Fruit fly (Drosophila melanogaster) whole organism, prepupa: ENCODE data around the gene Dnali1.

ENCODE experiments used
- Blimp-1 ChIP-seq: fragments of 200-800 bp; sonication (Bioruptor generic); optimal IDR thresholded peaks from 3 replicates; lab custom pipeline; 2017; ENCODE audit warnings: missing biosample characterization, missing genetic modification characterization, mild to moderate bottlenecking, moderate library complexity, missing genetic modification reagents
- CG10669 ChIP-seq: fragments of 200-800 bp; sonication (Bioruptor generic); optimal IDR thresholded peaks from 3 replicates; lab custom pipeline; 2018; ENCODE audit warnings: missing biosample characterization, mild to moderate bottlenecking, missing genetic modification characterization, moderate library complexity
- CG15336 ChIP-seq: fragments of 200-800 bp; sonication (Bioruptor generic); IDR thresholded peaks from 2 replicates; pipeline ENCODE4 v1.3.6; 2022; ENCODE audit warnings: missing biosample characterization, missing genetic modification characterization
- CG1621 ChIP-seq: fragments of 200-800 bp; sonication (Bioruptor generic); optimal IDR thresholded peaks from 3 replicates; lab custom pipeline; 2018; ENCODE audit warnings: missing biosample characterization, mild to moderate bottlenecking, missing genetic modification characterization
- CG16779 ChIP-seq: fragments of 200-800 bp; sonication (Bioruptor generic); optimal IDR thresholded peaks from 3 replicates; lab custom pipeline; 2017; ENCODE audit warnings: missing biosample characterization, mild to moderate bottlenecking, missing genetic modification characterization
- CG3032 ChIP-seq: fragments of 200-800 bp; optimal IDR thresholded peaks from 2 replicates; lab custom pipeline; 2019; ENCODE audit warnings: missing biosample characterization, mild to moderate bottlenecking, missing genetic modification characterization, moderate library complexity
- CG31627 ChIP-seq: fragments of 200-800 bp; sonication (Bioruptor generic); optimal IDR thresholded peaks from 3 replicates; lab custom pipeline; 2016; ENCODE audit warnings: missing biosample characterization, missing genetic modification characterization
- CG32006 ChIP-seq: fragments of 200-800 bp; sonication (Bioruptor generic); optimal IDR thresholded peaks from 3 replicates; lab custom pipeline; 2017; ENCODE audit warnings: missing biosample characterization, mild to moderate bottlenecking, missing genetic modification characterization
- CG34406 ChIP-seq: fragments of 200-800 bp; sonication (Bioruptor generic); optimal IDR thresholded peaks from 3 replicates; lab custom pipeline; 2016; ENCODE audit warnings: missing biosample characterization, missing genetic modification characterization
- CG3919 ChIP-seq: fragments of 200-800 bp; sonication (Bioruptor generic); optimal IDR thresholded peaks from 3 replicates; lab custom pipeline; 2016; ENCODE audit warnings: missing biosample characterization, missing genetic modification characterization
- CG4318 ChIP-seq: fragments of 200-800 bp; sonication (Bioruptor generic); optimal IDR thresholded peaks from 3 replicates; lab custom pipeline; 2017; ENCODE audit warnings: missing biosample characterization, mild to moderate bottlenecking, missing genetic modification characterization
- CG6163 ChIP-seq: fragments of 200-800 bp; sonication (Bioruptor generic); IDR thresholded peaks from 3 replicates; pipeline ENCODE4 v1.3.6; 2022; ENCODE audit warnings: missing biosample characterization, missing genetic modification characterization
- CG6276 ChIP-seq: fragments of 200-800 bp; sonication (Bioruptor generic); optimal IDR thresholded peaks from 2 replicates; lab custom pipeline; 2017; ENCODE audit warnings: missing biosample characterization, mild to moderate bottlenecking, missing genetic modification characterization
- CG6808 ChIP-seq: fragments of 200-800 bp; sonication (Bioruptor generic); optimal IDR thresholded peaks from 3 replicates; lab custom pipeline; 2017; ENCODE audit warnings: missing biosample characterization, missing genetic modification characterization, mild to moderate bottlenecking, moderate library complexity, missing genetic modification reagents
- CG6854 ChIP-seq: fragments of 200-800 bp; sonication (Bioruptor generic); optimal IDR thresholded peaks from 2 replicates; lab custom pipeline; 2017; ENCODE audit warnings: missing biosample characterization, mild to moderate bottlenecking, missing genetic modification characterization
- CG8119 ChIP-seq: fragments of 200-800 bp; sonication (Bioruptor generic); IDR thresholded peaks from 3 replicates; pipeline ENCODE4 v1.3.6; 2022; ENCODE audit warnings: missing biosample characterization, missing genetic modification characterization
- CG8632 ChIP-seq: fragments of 200-800 bp; sonication (Bioruptor generic); optimal IDR thresholded peaks from 3 replicates; lab custom pipeline; 2016; ENCODE audit warnings: missing biosample characterization, missing genetic modification characterization
- CG9139 ChIP-seq: fragments of 200-800 bp; sonication (Bioruptor generic); optimal IDR thresholded peaks from 3 replicates; lab custom pipeline; 2017; ENCODE audit warnings: missing biosample characterization, mild to moderate bottlenecking, missing genetic modification characterization
- Eip75B ChIP-seq: fragments of 200-800 bp; sonication (Bioruptor generic); optimal IDR thresholded peaks from 3 replicates; lab custom pipeline; 2016; ENCODE audit warnings: missing biosample characterization, missing genetic modification characterization
- Eip78C ChIP-seq: fragments of 200-800 bp; sonication (Bioruptor generic); peaks from one replicate; lab custom pipeline; 2016; ENCODE audit warnings: missing biosample characterization, missing genetic modification characterization
- Eip93F ChIP-seq: fragments of 200-800 bp; sonication (Bioruptor generic); optimal IDR thresholded peaks from 2 replicates; lab custom pipeline; 2016; ENCODE audit warnings: missing biosample characterization, mild to moderate bottlenecking, missing genetic modification characterization
- Ets21C ChIP-seq: fragments of 200-800 bp; sonication (Bioruptor generic); optimal IDR thresholded peaks from 3 replicates; lab custom pipeline; 2016; ENCODE audit warnings: missing biosample characterization, missing genetic modification characterization
- Hr39 ChIP-seq: fragments of 200-800 bp; sonication (Bioruptor generic); optimal IDR thresholded peaks from 2 replicates; lab custom pipeline; 2016; ENCODE audit warnings: missing biosample characterization, missing genetic modification characterization
- Hr4 ChIP-seq: fragments of 200-800 bp; sonication (Bioruptor generic); optimal IDR thresholded peaks from 3 replicates; lab custom pipeline; 2016; ENCODE audit warnings: missing biosample characterization, missing genetic modification characterization
- Lpt ChIP-seq: fragments of 200-800 bp; sonication (Bioruptor generic); optimal IDR thresholded peaks from 3 replicates; lab custom pipeline; 2016; ENCODE audit warnings: missing biosample characterization, missing genetic modification characterization
- Met ChIP-seq: fragments of 200-800 bp; sonication (Bioruptor generic); optimal IDR thresholded peaks from 3 replicates; lab custom pipeline; 2016; ENCODE audit warnings: missing biosample characterization, missing genetic modification characterization
- OdsH ChIP-seq: fragments of 200-800 bp; sonication (Bioruptor generic); optimal IDR thresholded peaks from 3 replicates; lab custom pipeline; 2016; ENCODE audit warnings: missing biosample characterization, missing genetic modification characterization
- Smox ChIP-seq: fragments of 200-800 bp; sonication (Bioruptor generic); optimal IDR thresholded peaks from 3 replicates; lab custom pipeline; 2016; ENCODE audit warnings: missing biosample characterization, missing genetic modification characterization
- Sox102F ChIP-seq: fragments of 200-800 bp; sonication (Bioruptor generic); optimal IDR thresholded peaks from 2 replicates; lab custom pipeline; 2016; ENCODE audit warnings: missing biosample characterization, mild to moderate bottlenecking, missing genetic modification characterization
- Sox14 ChIP-seq: fragments of 200-800 bp; sonication (Bioruptor generic); optimal IDR thresholded peaks from 3 replicates; lab custom pipeline; 2016; ENCODE audit warnings: missing biosample characterization, missing genetic modification characterization
- Sox15 ChIP-seq: fragments of 200-800 bp; sonication (Bioruptor generic); optimal IDR thresholded peaks from 3 replicates; lab custom pipeline; 2016; ENCODE audit warnings: missing biosample characterization, missing genetic modification characterization
- achi ChIP-seq: fragments of 200-800 bp; sonication (Bioruptor generic); optimal IDR thresholded peaks from 3 replicates; lab custom pipeline; 2016; ENCODE audit warnings: missing biosample characterization, missing genetic modification characterization
- acj6 ChIP-seq: fragments of 200-800 bp; sonication (Bioruptor generic); optimal IDR thresholded peaks from 3 replicates; lab custom pipeline; 2016; ENCODE audit warnings: missing biosample characterization, missing genetic modification characterization
- dsx ChIP-seq: fragments of 200-800 bp; optimal IDR thresholded peaks from 3 replicates; lab custom pipeline; 2019; ENCODE audit warnings: missing biosample characterization, mild to moderate bottlenecking, missing genetic modification characterization, moderate library complexity; ENCODE audit not compliant: poor library complexity, severe bottlenecking
- eg ChIP-seq: fragments of 200-800 bp; sonication (Bioruptor generic); IDR thresholded peaks from 3 replicates; pipeline ENCODE4 v1.3.6; 2022; ENCODE audit warnings: missing biosample characterization, missing genetic modification characterization
- esn ChIP-seq: fragments of 200-800 bp; sonication (Bioruptor generic); optimal IDR thresholded peaks from 2 replicates; lab custom pipeline; 2016; ENCODE audit warnings: missing biosample characterization, mild to moderate bottlenecking, missing genetic modification characterization, moderate library complexity
- fd59A ChIP-seq: fragments of 200-800 bp; sonication (Bioruptor generic); optimal IDR thresholded peaks from 2 replicates; lab custom pipeline; 2017; ENCODE audit warnings: missing biosample characterization, mild to moderate bottlenecking, missing genetic modification characterization, missing genetic modification reagents
- fd85E ChIP-seq: fragments of 200-800 bp; sonication (Bioruptor generic); optimal IDR thresholded peaks from 3 replicates; lab custom pipeline; 2016; ENCODE audit warnings: missing biosample characterization, missing genetic modification characterization
- fkh ChIP-seq: fragments of 200-800 bp; sonication (Bioruptor generic); optimal IDR thresholded peaks from 3 replicates; lab custom pipeline; 2017; ENCODE audit warnings: missing biosample characterization, mild to moderate bottlenecking, missing genetic modification characterization, moderate library complexity
- lz ChIP-seq: fragments of 200-800 bp; sonication (Bioruptor generic); optimal IDR thresholded peaks from 3 replicates; lab custom pipeline; 2016; ENCODE audit warnings: missing biosample characterization, missing genetic modification characterization
- pdm3 ChIP-seq: fragments of 200-800 bp; sonication (Bioruptor generic); optimal IDR thresholded peaks from 3 replicates; lab custom pipeline; 2016; ENCODE audit warnings: missing biosample characterization, missing genetic modification characterization
- salr ChIP-seq, 2 experiments: fragments of 200-800 bp; sonication (Bioruptor generic); optimal IDR thresholded peaks; 3 replicates each; lab custom pipeline; 2016 to 2018; ENCODE audit warnings: missing biosample characterization in 2 of 2, missing genetic modification characterization in 2 of 2, mild to moderate bottlenecking in 1 of 2
- spab ChIP-seq: fragments of 200-800 bp; sonication (Bioruptor generic); optimal IDR thresholded peaks from 2 replicates; lab custom pipeline; 2017; ENCODE audit warnings: missing biosample characterization, mild to moderate bottlenecking, missing genetic modification characterization, missing genetic modification reagents
- ss ChIP-seq, 2 experiments: fragments of 200-800 bp; sonication (Bioruptor generic); optimal IDR thresholded peaks; 2 replicates in 1 of 2; 3 replicates in 1 of 2; lab custom pipeline; 2017 to 2018; ENCODE audit warnings: mild to moderate bottlenecking in 2 of 2, missing biosample characterization in 2 of 2, missing genetic modification characterization in 2 of 2, moderate library complexity in 1 of 2
- svp ChIP-seq: fragments of 200-800 bp; sonication (Bioruptor generic); peaks from one replicate; lab custom pipeline; 2016; ENCODE audit warnings: missing biosample characterization, missing genetic modification characterization
- topi ChIP-seq: fragments of 200-800 bp; sonication (Bioruptor generic); optimal IDR thresholded peaks from 3 replicates; lab custom pipeline; 2016; ENCODE audit warnings: missing biosample characterization, missing genetic modification characterization
- vri ChIP-seq: fragments of 200-800 bp; sonication (Bioruptor generic); optimal IDR thresholded peaks from 3 replicates; lab custom pipeline; 2016; ENCODE audit warnings: missing biosample characterization, mild to moderate bottlenecking, missing genetic modification characterization

Gene Dnali1

DNA sequence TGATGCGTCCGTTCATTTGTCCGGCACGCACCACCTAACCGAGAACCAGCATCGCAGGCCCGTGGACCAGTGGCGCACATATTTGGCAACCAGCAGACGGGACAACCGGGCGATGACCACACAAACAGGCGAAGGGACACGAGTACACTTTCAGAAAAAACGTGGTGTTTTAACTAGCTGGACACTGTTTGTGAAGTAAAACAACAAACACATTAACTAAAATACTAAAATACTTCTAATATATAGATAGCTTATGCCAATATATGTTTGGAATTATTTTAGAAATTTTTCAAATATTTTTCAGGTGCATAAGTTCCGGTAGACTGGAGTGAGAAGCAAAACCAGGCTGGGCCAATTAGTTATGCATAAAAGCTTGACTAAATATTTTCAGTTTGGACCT lies 9.8 kb upstream of the Dnali1 start (continued):
- no peak for TF ChIP-seq CG6854
- no peak for TF ChIP-seq OdsH (GFP tag; lab: Kevin White, UChicago)
- TF ChIP-seq Hr39 (GFP tag; lab: Kevin White, UChicago) = peak; percentile 23
- TF ChIP-seq CG16779 (tag; lab: Kevin White, UChicago) = no peak
- no peak for TF ChIP-seq ss (GFP tag; optimal IDR thresholded peaks at IDR 0.05; lab: Kevin White, UChicago)

DNA sequence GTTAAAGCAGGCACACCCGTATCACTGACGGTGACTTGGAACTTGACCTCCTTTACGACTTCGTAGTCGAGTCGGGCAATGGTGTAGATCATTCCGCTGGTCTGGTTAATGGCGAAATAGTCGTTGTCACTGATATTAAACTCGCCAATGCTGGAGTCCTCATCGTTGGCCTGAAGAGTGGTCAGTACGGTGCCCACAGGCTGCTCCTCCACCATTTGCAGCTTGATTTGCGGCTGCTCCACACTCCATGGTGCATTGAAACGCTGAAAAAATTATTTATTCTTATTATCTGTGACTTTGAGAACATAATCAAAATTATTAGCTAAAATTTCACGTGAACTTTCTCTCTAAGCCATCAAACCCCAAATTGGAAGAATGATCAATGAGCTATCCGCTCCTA lies 4.2 kb upstream of the Dnali1 start, which contains the start of gene CG34307:
Gene CG34307, plus strand, starts transcription at position 301 of the 400 bp plus-strand sequence.
- TF ChIP-seq CG3032 (tag; lab: Kevin White, UChicago) = no peak
- peak; percentile 43 for TF ChIP-seq svp

DNA sequence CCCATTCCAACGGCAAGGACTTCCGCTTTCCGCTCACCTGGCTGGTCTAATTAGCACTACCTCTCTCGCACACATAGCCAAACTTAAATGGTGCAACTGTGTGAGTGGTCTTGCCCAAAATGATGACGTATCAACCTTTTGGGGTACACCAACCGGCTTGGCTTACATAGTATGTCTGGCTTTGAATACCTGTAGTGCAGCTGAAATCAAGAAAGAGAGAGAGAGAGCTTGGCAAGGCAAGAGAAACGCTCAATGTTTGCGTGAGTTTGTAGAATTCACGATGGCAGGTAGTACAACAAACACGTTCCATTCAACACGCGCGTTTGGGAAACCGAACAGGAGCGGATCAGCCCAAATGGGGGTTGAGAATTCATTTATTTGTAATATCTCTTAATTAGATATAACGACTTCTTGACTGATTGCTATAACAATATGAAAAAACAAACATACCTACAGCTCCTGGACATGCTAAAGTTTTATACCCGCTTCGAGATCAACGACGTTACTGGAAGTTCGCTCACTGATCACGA lies 5.0 kb downstream of the Dnali1 start:
- TF ChIP-seq spab (no peak), Ets21C (GFP tag; lab: Kevin White, UChicago) (peak; percentile 19), acj6 (GFP tag; lab: Kevin White, UChicago) (no peak), CG31627 (GFP tag; lab: Kevin White, UChicago) (peak; percentile 61), CG3919 (GFP tag; lab: Kevin White, UChicago) (no peak), CG1621 (tag; lab: Kevin White, UChicago) (no peak), lz (GFP tag; lab: Kevin White, UChicago) (peak; percentile 68), achi (GFP tag; lab: Kevin White, UChicago) (no peak), Lpt (no peak), CG34406 (GFP tag; lab: Kevin White, UChicago) (no peak), CG10669 (GFP tag; lab: Kevin White, UChicago) (no peak), Eip75B (GFP tag; lab: Kevin White, UChicago) (no peak), CG3032 (tag; lab: Kevin White, UChicago) (no peak), topi (GFP tag; lab: Kevin White, UChicago) (peak; percentile 71), fd85E (no peak), Sox14 (GFP tag; lab: Kevin White, UChicago) (no peak), salr (GFP tag; optimal IDR thresholded peaks at IDR 0.05; lab: Kevin White, UChicago) (peak in 1 of 2 experiments; percentile 24), CG8632 (GFP tag; lab: Kevin White, UChicago) (peak; percentile 3), CG6854 (no peak), fkh (GFP tag; lab: Kevin White, UChicago) (no peak), Sox102F (GFP tag; lab: Kevin White, UChicago) (peak; percentile 54), Sox15 (GFP tag; lab: Kevin White, UChicago) (no peak), CG4318 (GFP tag; lab: Kevin White, UChicago) (no peak), Hr39 (GFP tag; lab: Kevin White, UChicago) (peak; percentile 42), CG6808 (GFP tag; lab: Kevin White, UChicago) (no peak), CG6276 (GFP tag; lab: Kevin White, UChicago) (no peak), fd59A (no peak), CG9139 (GFP tag; lab: Kevin White, UChicago) (no peak), Smox (GFP tag; lab: Kevin White, UChicago) (peak; percentile 59), Hr4 (GFP tag; lab: Kevin White, UChicago) (peak; percentile 67), esn (GFP tag; lab: Kevin White, UChicago) (no peak), pdm3 (no peak), CG6163 (GFP tag; lab: Robert Waterston, UW) (peak; percentile 67), OdsH (GFP tag; lab: Kevin White, UChicago) (no peak), Eip93F (no peak), vri (GFP tag; lab: Kevin White, UChicago) (no peak), CG32006 (GFP tag; lab: Kevin White, UChicago) (no peak), CG15336 (peak; percentile 29; the same call in 1 of the 2 replicates), Blimp-1 (GFP tag; lab: Kevin White, UChicago) (no peak), Eip78C (GFP tag; lab: Kevin White, UChicago) (peak; percentile 80), eg (GFP tag; lab: Robert Waterston, UW) (peak; percentile 63), dsx (GFP tag; lab: Kevin White, UChicago) (peak; percentile 92), Met (GFP tag; lab: Kevin White, UChicago) (peak; percentile 73), CG8119 (GFP tag; lab: Robert Waterston, UW) (peak; percentile 51; the same call in 1 of the 3 replicates), svp (peak; percentile 68)
